Fruit fly (Drosophila melanogaster) whole organism, embryonic: Measurements from ENCODE around the gene Kah.

Experiments used
- Atf-2 ChIP-seq: fragments of 200-800 bp; sonication (Bioruptor generic); optimal IDR thresholded peaks from 2 replicates; lab custom pipeline; 2016; ENCODE audit warnings: missing biosample characterization, missing genetic modification characterization
- CG12236 ChIP-seq: fragments of 200-800 bp; sonication (Bioruptor generic); optimal IDR thresholded peaks from 2 replicates; lab custom pipeline; 2016; ENCODE audit warnings: missing biosample characterization, missing genetic modification characterization
- CG12391 ChIP-seq: fragments of 200-800 bp; sonication (Bioruptor generic); optimal IDR thresholded peaks from 3 replicates; lab custom pipeline; 2018; ENCODE audit warnings: missing biosample characterization, mild to moderate bottlenecking, missing genetic modification characterization, moderate library complexity
- CG13287 ChIP-seq: fragments of 200-800 bp; sonication (Bioruptor generic); IDR thresholded peaks from 2 replicates; pipeline ENCODE4 v1.3.6; 2022; ENCODE audit warnings: missing biosample characterization, missing genetic modification characterization; ENCODE audit not compliant: partially characterized antibody
- CG13624 ChIP-seq: fragments of 200-800 bp; sonication (Bioruptor generic); optimal IDR thresholded peaks from 2 replicates; lab custom pipeline; 2016; ENCODE audit warnings: missing biosample characterization, missing genetic modification characterization
- CG14050 ChIP-seq: fragments of 200-800 bp; sonication (Bioruptor generic); IDR thresholded peaks from 3 replicates; pipeline ENCODE4 v1.3.6; 2022; ENCODE audit warnings: missing biosample characterization, missing genetic modification characterization
- CG15073 ChIP-seq: fragments of 200-800 bp; sonication (Bioruptor generic); optimal IDR thresholded peaks from 2 replicates; lab custom pipeline; 2016; ENCODE audit warnings: missing biosample characterization, missing genetic modification characterization
- CG15269 ChIP-seq: fragments of 200-800 bp; sonication (Bioruptor generic); optimal IDR thresholded peaks from 2 replicates; lab custom pipeline; 2018; ENCODE audit warnings: missing biosample characterization, mild to moderate bottlenecking, missing genetic modification characterization, moderate library complexity
- CG17186 ChIP-seq: fragments of 200-800 bp; sonication (Bioruptor generic); optimal IDR thresholded peaks from 3 replicates; lab custom pipeline; 2017; ENCODE audit warnings: missing biosample characterization, missing genetic modification reagents, missing genetic modification characterization
- CG2678 ChIP-seq: fragments of 200-800 bp; sonication (Bioruptor generic); optimal IDR thresholded peaks from 3 replicates; lab custom pipeline; 2019; ENCODE audit warnings: missing biosample characterization, mild to moderate bottlenecking, missing genetic modification characterization, moderate library complexity
- CG30431 ChIP-seq: fragments of 200-800 bp; sonication (Bioruptor generic); optimal IDR thresholded peaks from 2 replicates; lab custom pipeline; 2017; ENCODE audit warnings: missing biosample characterization, missing genetic modification characterization
- CG31365 ChIP-seq: fragments of 200-800 bp; sonication (Bioruptor generic); optimal IDR thresholded peaks from 2 replicates; lab custom pipeline; 2018; ENCODE audit warnings: missing biosample characterization, mild to moderate bottlenecking, missing genetic modification characterization
- CG4360 ChIP-seq: fragments of 200-800 bp; sonication (Bioruptor generic); IDR thresholded peaks from 2 replicates; pipeline ENCODE4 v1.3.6; 2022; ENCODE audit warnings: missing biosample characterization, missing genetic modification characterization
- CG9609 ChIP-seq: fragments of 200-800 bp; sonication (Bioruptor generic); optimal IDR thresholded peaks from 3 replicates; lab custom pipeline; 2016; ENCODE audit warnings: missing biosample characterization, missing genetic modification characterization
- CTCF ChIP-seq: fragments of 200-800 bp; sonication (Bioruptor generic); optimal IDR thresholded peaks from 2 replicates; lab custom pipeline; 2017; ENCODE audit warnings: missing biosample characterization, mild to moderate bottlenecking, missing genetic modification characterization, moderate library complexity
- Dip3 ChIP-seq: fragments of 200-800 bp; sonication (Bioruptor generic); optimal IDR thresholded peaks from 3 replicates; lab custom pipeline; 2016; ENCODE audit warnings: missing biosample characterization, missing genetic modification characterization
- Doc2 ChIP-seq: fragments of 200-800 bp; sonication (Bioruptor generic); IDR thresholded peaks from 2 replicates; pipeline ENCODE4 v1.3.6; 2022; ENCODE audit warnings: missing biosample characterization, missing genetic modification characterization
- Dp ChIP-seq: fragments of 200-800 bp; sonication (Bioruptor generic); optimal IDR thresholded peaks from 2 replicates; lab custom pipeline; 2018; ENCODE audit warnings: missing biosample characterization, mild to moderate bottlenecking, missing genetic modification characterization, moderate library complexity
- Fer1 ChIP-seq: fragments of 200-800 bp; sonication (Bioruptor generic); optimal IDR thresholded peaks from 2 replicates; lab custom pipeline; 2017; ENCODE audit warnings: missing biosample characterization, mild to moderate bottlenecking, missing genetic modification characterization
- Gsc ChIP-seq: fragments of 200-800 bp; sonication (Bioruptor generic); IDR thresholded peaks from 2 replicates; pipeline ENCODE4 v1.3.6; 2022; ENCODE audit warnings: missing biosample characterization, missing genetic modification characterization
- Gug ChIP-seq: fragments of 200-800 bp; sonication (Bioruptor generic); IDR thresholded peaks from 4 replicates; pipeline ENCODE4 v1.3.6; 2022; ENCODE audit warnings: missing biosample characterization, missing genetic modification characterization
- HLH4C ChIP-seq: fragments of 200-800 bp; sonication (Bioruptor generic); IDR thresholded peaks from 3 replicates; pipeline ENCODE4 v1.3.6; 2022; ENCODE audit warnings: missing biosample characterization, missing genetic modification characterization; ENCODE audit not compliant: partially characterized antibody
- HLHmδ ChIP-seq: fragments of 200-800 bp; sonication (Bioruptor generic); optimal IDR thresholded peaks from 2 replicates; lab custom pipeline; 2018; ENCODE audit warnings: missing biosample characterization, mild to moderate bottlenecking, missing genetic modification characterization, moderate library complexity
- Hmr ChIP-seq: fragments of 200-800 bp; sonication (Bioruptor generic); optimal IDR thresholded peaks from 3 replicates; lab custom pipeline; 2017; ENCODE audit warnings: mild to moderate bottlenecking, missing biosample characterization, missing genetic modification reagents, missing genetic modification characterization
- Ptx1 ChIP-seq: fragments of 200-800 bp; sonication (Bioruptor generic); IDR thresholded peaks from 2 replicates; pipeline ENCODE4 v1.3.6; 2022; ENCODE audit warnings: missing biosample characterization, missing genetic modification characterization
- Rx ChIP-seq: fragments of 200-800 bp; sonication (Bioruptor generic); IDR thresholded peaks from 2 replicates; pipeline ENCODE4 v1.3.6; 2022; ENCODE audit warnings: missing biosample characterization, missing genetic modification characterization
- Side ChIP-seq: fragments of 200-800 bp; sonication (Bioruptor generic); optimal IDR thresholded peaks from 2 replicates; lab custom pipeline; 2016; ENCODE audit warnings: missing biosample characterization, missing genetic modification characterization
- Spps ChIP-seq: fragments of 200-800 bp; sonication (Bioruptor generic); optimal IDR thresholded peaks from 2 replicates; lab custom pipeline; 2018; ENCODE audit warnings: missing biosample characterization, mild to moderate bottlenecking, missing genetic modification characterization
- Xrp1 ChIP-seq: fragments of 200-800 bp; sonication (Bioruptor generic); IDR thresholded peaks from 2 replicates; pipeline ENCODE4 v1.3.6; 2022; ENCODE audit warnings: missing biosample characterization, missing genetic modification characterization
- aop ChIP-seq: fragments of 200-800 bp; sonication (Bioruptor generic); IDR thresholded peaks from 2 replicates; pipeline ENCODE4 v1.3.6; 2022; ENCODE audit warnings: missing biosample characterization, missing genetic modification characterization
- bcd ChIP-seq: fragments of 200-800 bp; sonication (Bioruptor generic); optimal IDR thresholded peaks from 2 replicates; lab custom pipeline; 2017; ENCODE audit warnings: missing biosample characterization, mild to moderate bottlenecking, missing genetic modification characterization
- caup ChIP-seq: fragments of 200-800 bp; sonication (Bioruptor generic); optimal IDR thresholded peaks from 3 replicates; lab custom pipeline; 2017; ENCODE audit warnings: missing biosample characterization, mild to moderate bottlenecking, missing genetic modification characterization, moderate library complexity; ENCODE audit not compliant: severe bottlenecking
- crc ChIP-seq: fragments of 200-800 bp; sonication (Bioruptor generic); optimal IDR thresholded peaks from 2 replicates; lab custom pipeline; 2016; ENCODE audit warnings: missing biosample characterization, missing genetic modification characterization
- crol ChIP-seq: fragments of 200-800 bp; sonication (Bioruptor generic); IDR thresholded peaks from 2 replicates; pipeline ENCODE4 v1.3.6; 2022; ENCODE audit warnings: missing biosample characterization, missing genetic modification characterization
- dimm ChIP-seq: fragments of 200-800 bp; sonication (Bioruptor generic); IDR thresholded peaks from 2 replicates; pipeline ENCODE4 v1.3.6; 2022; ENCODE audit warnings: missing biosample characterization, missing genetic modification characterization
- ftz-f1 ChIP-seq: fragments of 200-800 bp; sonication (Bioruptor generic); optimal IDR thresholded peaks from 2 replicates; lab custom pipeline; 2016; ENCODE audit warnings: missing biosample characterization, missing genetic modification characterization
- gem ChIP-seq: fragments of 200-800 bp; sonication (Bioruptor generic); optimal IDR thresholded peaks from 2 replicates; lab custom pipeline; 2019; ENCODE audit warnings: missing biosample characterization, mild to moderate bottlenecking, missing genetic modification characterization, moderate library complexity
- jing ChIP-seq: fragments of 200-800 bp; sonication (Bioruptor generic); optimal IDR thresholded peaks from 2 replicates; lab custom pipeline; 2018; ENCODE audit warnings: missing biosample characterization, mild to moderate bottlenecking, missing genetic modification characterization
- kah ChIP-seq: fragments of 200-800 bp; sonication (Bioruptor generic); optimal IDR thresholded peaks from 2 replicates; lab custom pipeline; 2018; ENCODE audit warnings: missing biosample characterization, mild to moderate bottlenecking, missing genetic modification characterization
- lbe ChIP-seq: fragments of 200-800 bp; sonication (Bioruptor generic); optimal IDR thresholded peaks from 2 replicates; lab custom pipeline; 2016; ENCODE audit warnings: missing biosample characterization, mild to moderate bottlenecking, missing genetic modification characterization
- odd ChIP-seq: fragments of 200-800 bp; sonication (Bioruptor generic); optimal IDR thresholded peaks from 2 replicates; lab custom pipeline; 2017; ENCODE audit warnings: missing biosample characterization, mild to moderate bottlenecking, missing genetic modification characterization
- pho ChIP-seq: fragments of 200-800 bp; sonication (Bioruptor generic); optimal IDR thresholded peaks from 2 replicates; lab custom pipeline; 2016; ENCODE audit warnings: missing biosample characterization, missing genetic modification characterization
- pros ChIP-seq: fragments of 200-800 bp; sonication (Bioruptor generic); optimal IDR thresholded peaks from 3 replicates; lab custom pipeline; 2019; ENCODE audit warnings: missing biosample characterization, mild to moderate bottlenecking, missing genetic modification characterization, moderate library complexity
- pzg ChIP-seq: fragments of 200-800 bp; sonication (Bioruptor generic); optimal IDR thresholded peaks from 3 replicates; lab custom pipeline; 2018; ENCODE audit warnings: missing biosample characterization, mild to moderate bottlenecking, missing genetic modification characterization, moderate library complexity
- sd ChIP-seq: fragments of 200-800 bp; sonication (Bioruptor generic); optimal IDR thresholded peaks from 3 replicates; lab custom pipeline; 2018; ENCODE audit warnings: missing biosample characterization, mild to moderate bottlenecking, missing genetic modification characterization, moderate library complexity
- slbo ChIP-seq: fragments of 200-800 bp; sonication (Bioruptor generic); IDR thresholded peaks from 2 replicates; pipeline ENCODE4 v1.3.6; 2022; ENCODE audit warnings: missing biosample characterization, missing genetic modification characterization
- sna ChIP-seq: fragments of 200-800 bp; sonication (Bioruptor generic); IDR thresholded peaks from 2 replicates; pipeline ENCODE4 v1.3.6; 2022; ENCODE audit warnings: missing biosample characterization, missing genetic modification characterization; ENCODE audit not compliant: partially characterized antibody
- unc-4 ChIP-seq: fragments of 200-800 bp; sonication (Bioruptor generic); IDR thresholded peaks from 2 replicates; pipeline ENCODE4 v1.3.6; 2022; ENCODE audit warnings: missing biosample characterization, missing genetic modification characterization; ENCODE audit not compliant: partially characterized antibody
- zf30C ChIP-seq: fragments of 200-800 bp; sonication (Bioruptor generic); optimal IDR thresholded peaks from 3 replicates; lab custom pipeline; 2018; ENCODE audit warnings: missing biosample characterization, mild to moderate bottlenecking, missing genetic modification characterization

Gene Kah

dm6 chr3L:626498-627369 lies 37.7 kb upstream of the Kah start (continued):
- TF ChIP-seq aop (GFP tag; lab: Robert Waterston, UW) (0 out of 2 replicates have a peak, but pooled peaks have one; percentile 33), CG9609 (GFP tag; lab: Kevin White, UChicago) (peak; percentile 38), Gug (peak; percentile 71; the same call in 2 of the 4 replicates), Hmr (GFP tag; lab: Kevin White, UChicago) (peak; percentile 1), kah (no peak), Rx (GFP tag; lab: Robert Waterston, UW) (peak; percentile 52; the same call in 1 of the 2 replicates), Dp (GFP tag; lab: Kevin White, UChicago) (no peak), HLHmδ (peak; percentile 47), Ptx1 (peak; percentile 61), Fer1 (no peak), gem (tag; lab: Kevin White, UChicago) (peak; percentile 68), jing (GFP tag; lab: Kevin White, UChicago) (no peak), CG2678 (peak; percentile 54), Atf-2 (GFP tag; lab: Kevin White, UChicago) (peak; percentile 10), CTCF (GFP tag; lab: Kevin White, UChicago) (no peak), sna (no peak), ftz-f1 (GFP tag; lab: Kevin White, UChicago) (peak; percentile 36), unc-4 (GFP tag; lab: Robert Waterston, UW) (no peak), CG13287 (no peak), Gsc (GFP tag; lab: Robert Waterston, UW) (no peak), Spps (no peak), CG15269 (tag; lab: Kevin White, UChicago) (peak; percentile 58), Xrp1 (GFP tag; lab: Robert Waterston, UW) (peak; percentile 55), bcd (GFP tag; lab: Kevin White, UChicago) (peak; percentile 52), crc (GFP tag; lab: Kevin White, UChicago) (no peak), pros (GFP tag; lab: Kevin White, UChicago) (peak; percentile 35), CG15073 (GFP tag; lab: Kevin White, UChicago) (no peak), CG12391 (tag; lab: Kevin White, UChicago) (peak; percentile 15), Dip3 (GFP tag; lab: Kevin White, UChicago) (no peak), HLH4C (no peak), caup (GFP tag; lab: Kevin White, UChicago) (no peak), Doc2 (GFP tag; lab: Robert Waterston, UW) (no peak), CG12236 (no peak), sd (peak; percentile 96), CG4360 (GFP tag; lab: Robert Waterston, UW) (peak; percentile 52; the same call in 1 of the 2 replicates), CG30431 (GFP tag; lab: Kevin White, UChicago) (peak; percentile 20), dimm (GFP tag; lab: Robert Waterston, UW) (no peak), odd (GFP tag; lab: Kevin White, UChicago) (no peak), pho (GFP tag; lab: Kevin White, UChicago) (no peak), CG14050 (GFP tag; lab: Robert Waterston, UW) (peak; percentile 23; the same call in 1 of the 3 replicates), pzg (GFP tag; lab: Kevin White, UChicago) (no peak), Side (GFP tag; lab: Kevin White, UChicago) (no peak), crol (GFP tag; lab: Robert Waterston, UW) (peak; percentile 90), slbo (GFP tag; lab: Robert Waterston, UW) (peak; percentile 76), CG17186 (GFP tag; lab: Kevin White, UChicago) (no peak), CG13624 (GFP tag; lab: Kevin White, UChicago) (no peak), CG31365 (tag; lab: Kevin White, UChicago) (peak; percentile 10), zf30C (GFP tag; lab: Kevin White, UChicago) (peak; percentile 89), lbe (GFP tag; lab: Kevin White, UChicago) (no peak)
